Worm (Caenorhabditis elegans) whole organism, young adult: ENCODE data around the gene F32D8.5.

Experiments used
- B0035.1 ChIP-seq: sonication (generic microtip); optimal IDR thresholded peaks from 2 replicates; lab custom pipeline; 2016; ENCODE audit warnings: missing genetic modification characterization, mild to moderate bottlenecking, missing compliant biosample characterization, missing genotype, missing genetic modification reagents
- B0336.3 ChIP-seq: fragments of 200-800 bp; sonication (Bioruptor generic); IDR thresholded peaks from 2 replicates; pipeline ENCODE4 v1.3.6; 2022; ENCODE audit warnings: missing genetic modification characterization, missing compliant biosample characterization
- C06A6.2 ChIP-seq: fragments of 200-800 bp; sonication (Bioruptor generic); conservative IDR thresholded peaks from 2 replicates; pipeline ENCODE4 v1.3.6; 2022; ENCODE audit warnings: missing genetic modification characterization, missing compliant biosample characterization
- D2030.7 ChIP-seq: fragments of 200-800 bp; sonication (Bioruptor generic); IDR thresholded peaks from 2 replicates; pipeline ENCODE4 v1.3.6; 2022; ENCODE audit warnings: missing genetic modification reagents, missing genetic modification characterization, missing compliant biosample characterization
- F22D6.2 ChIP-seq: sonication (generic microtip); optimal IDR thresholded peaks from 2 replicates; lab custom pipeline; 2016; ENCODE audit warnings: mild to moderate bottlenecking, missing genetic modification characterization, missing compliant biosample characterization
- F37B4.10 ChIP-seq: fragments of 200-800 bp; sonication (Bioruptor generic); IDR thresholded peaks from 2 replicates; pipeline ENCODE4 v1.3.6; 2022; ENCODE audit warnings: missing genetic modification characterization, missing compliant biosample characterization
- F52B5.7 ChIP-seq: sonication (generic microtip); optimal IDR thresholded peaks from 2 replicates; lab custom pipeline; 2016; ENCODE audit warnings: mild to moderate bottlenecking, missing genetic modification characterization, missing compliant biosample characterization
- F57A8.1 ChIP-seq: fragments of 200-800 bp; sonication (Bioruptor generic); optimal IDR thresholded peaks from 2 replicates; lab custom pipeline; 2018; ENCODE audit warnings: mild to moderate bottlenecking, missing genetic modification characterization, moderate library complexity, missing compliant biosample characterization
- K11D2.4 ChIP-seq: fragments of 200-800 bp; sonication (Bioruptor generic); IDR thresholded peaks from 2 replicates; pipeline ENCODE4 v1.3.6; 2022; ENCODE audit warnings: missing genetic modification reagents, missing genetic modification characterization, missing compliant biosample characterization
- K12H6.12 ChIP-seq: fragments of 200-800 bp; sonication (Bioruptor generic); optimal IDR thresholded peaks from 2 replicates; lab custom pipeline; 2018; ENCODE audit warnings: mild to moderate bottlenecking, missing genetic modification characterization, missing compliant biosample characterization
- T07F8.4 ChIP-seq: sonication (generic microtip); optimal IDR thresholded peaks from 2 replicates; lab custom pipeline; 2016; ENCODE audit warnings: mild to moderate bottlenecking, missing genetic modification characterization, moderate library complexity, missing compliant biosample characterization
- Y56A3A.18 ChIP-seq: fragments of 200-800 bp; sonication (Bioruptor generic); IDR thresholded peaks from 2 replicates; pipeline ENCODE4 v1.3.6; 2022; ENCODE audit warnings: missing genetic modification reagents, missing genetic modification characterization, missing compliant biosample characterization
- Y79H2A.3 ChIP-seq: fragments of 200-800 bp; sonication (Bioruptor generic); conservative IDR thresholded peaks from 2 replicates; pipeline ENCODE4 v1.3.6; 2022; ENCODE audit warnings: missing genetic modification reagents, missing genetic modification characterization, missing compliant biosample characterization
- Y95B8A.8 ChIP-seq: fragments of 200-800 bp; sonication (Bioruptor generic); IDR thresholded peaks from 2 replicates; pipeline ENCODE4 v1.3.6; 2022; ENCODE audit warnings: missing genetic modification reagents, missing genetic modification characterization, missing compliant biosample characterization
- akir-1 ChIP-seq: fragments of 200-800 bp; sonication (Bioruptor generic); optimal IDR thresholded peaks from 2 replicates; lab custom pipeline; 2018; ENCODE audit warnings: mild to moderate bottlenecking, missing genetic modification characterization, moderate library complexity, missing compliant biosample characterization
- atf-7 ChIP-seq: sonication (generic microtip); optimal IDR thresholded peaks from 2 replicates; lab custom pipeline; 2017; ENCODE audit warnings: mild to moderate bottlenecking, missing genetic modification characterization, missing compliant biosample characterization
- bed-2 ChIP-seq: fragments of 200-800 bp; sonication (Bioruptor generic); IDR thresholded peaks from 2 replicates; pipeline ENCODE4 v1.3.6; 2022; ENCODE audit warnings: missing genetic modification reagents, missing genetic modification characterization, missing compliant biosample characterization
- ccch-3 ChIP-seq: fragments of 200-800 bp; sonication (Bioruptor generic); optimal IDR thresholded peaks from 2 replicates; lab custom pipeline; 2018; ENCODE audit warnings: mild to moderate bottlenecking, missing genetic modification characterization, missing compliant biosample characterization
- cebp-1 ChIP-seq, 2 experiments: fragments of 200-800 bp in 1 of 2; sonication (Bioruptor generic) in 1 of 2; sonication (generic microtip) in 1 of 2; IDR thresholded peaks in 1 of 2; optimal IDR thresholded peaks in 1 of 2; 2 replicates each; pipeline versions ENCODE4 v1.3.6 to Lab custom; 2017 to 2022; ENCODE audit warnings: missing compliant biosample characterization in 2 of 2, missing genetic modification characterization in 2 of 2, mild to moderate bottlenecking in 1 of 2, missing genetic modification reagents in 1 of 2, moderate library complexity in 1 of 2
- ceh-27 ChIP-seq: fragments of 200-800 bp; sonication (Bioruptor generic); optimal IDR thresholded peaks from 2 replicates; lab custom pipeline; 2018; ENCODE audit warnings: mild to moderate bottlenecking, missing genetic modification characterization, moderate library complexity, missing compliant biosample characterization
- ceh-40 ChIP-seq: fragments of 200-800 bp; sonication (Bioruptor generic); IDR thresholded peaks from 2 replicates; pipeline ENCODE4 v1.3.6; 2022; ENCODE audit warnings: missing genetic modification characterization, missing compliant biosample characterization
- chd-7 ChIP-seq: sonication (generic microtip); optimal IDR thresholded peaks from 2 replicates; lab custom pipeline; 2016; ENCODE audit warnings: mild to moderate bottlenecking, missing genetic modification characterization, moderate library complexity, missing compliant biosample characterization
- die-1 ChIP-seq: sonication (generic microtip); optimal IDR thresholded peaks from 2 replicates; lab custom pipeline; 2016; ENCODE audit warnings: missing genotype, mild to moderate bottlenecking, missing genetic modification characterization, missing compliant biosample characterization
- dox-1 ChIP-seq: fragments of 200-800 bp; sonication (Bioruptor generic); IDR thresholded peaks from 2 replicates; pipeline ENCODE4 v1.3.6; 2022; ENCODE audit warnings: missing genetic modification reagents, missing genetic modification characterization, missing compliant biosample characterization
- egl-18 ChIP-seq: fragments of 200-800 bp; sonication (Bioruptor generic); IDR thresholded peaks from 2 replicates; pipeline ENCODE4 v1.3.6; 2022; ENCODE audit warnings: missing genetic modification reagents, missing genetic modification characterization, missing compliant biosample characterization
- egrh-3 ChIP-seq: fragments of 200-800 bp; sonication (Bioruptor generic); IDR thresholded peaks from 2 replicates; pipeline ENCODE4 v1.3.6; 2022; ENCODE audit warnings: missing genetic modification reagents, missing genetic modification characterization, missing compliant biosample characterization
- ekl-4 ChIP-seq: fragments of 200-800 bp; sonication (Bioruptor generic); IDR thresholded peaks from 2 replicates; pipeline ENCODE4 v1.3.6; 2022; ENCODE audit warnings: missing genetic modification reagents, missing genetic modification characterization, missing compliant biosample characterization
- hlh-26 ChIP-seq: fragments of 200-800 bp; sonication (Bioruptor generic); conservative IDR thresholded peaks from 2 replicates; pipeline ENCODE4 v1.3.6; 2022; ENCODE audit warnings: missing genetic modification reagents, missing genetic modification characterization, missing compliant biosample characterization
- hmg-1.2 ChIP-seq: fragments of 200-800 bp; sonication (Bioruptor generic); IDR thresholded peaks from 2 replicates; pipeline ENCODE4 v1.3.6; 2022; ENCODE audit warnings: missing genetic modification reagents, missing genetic modification characterization, missing compliant biosample characterization
- hmg-20 ChIP-seq: fragments of 200-800 bp; sonication (Bioruptor generic); IDR thresholded peaks from 2 replicates; pipeline ENCODE4 v1.3.6; 2022; ENCODE audit warnings: missing genetic modification reagents, missing genetic modification characterization, missing compliant biosample characterization
- hsf-1 ChIP-seq: fragments of 200-800 bp; sonication (Bioruptor generic); IDR thresholded peaks from 2 replicates; pipeline ENCODE4 v1.3.6; 2022; ENCODE audit warnings: missing genetic modification reagents, missing genetic modification characterization, missing compliant biosample characterization
- let-526 ChIP-seq: fragments of 200-800 bp; sonication (Bioruptor generic); IDR thresholded peaks from 2 replicates; pipeline ENCODE4 v1.3.6; 2022; ENCODE audit warnings: missing genetic modification reagents, missing genetic modification characterization, missing compliant biosample characterization
- lin-40 ChIP-seq: sonication (generic microtip); optimal IDR thresholded peaks from 2 replicates; lab custom pipeline; 2016; ENCODE audit warnings: missing genetic modification characterization, mild to moderate bottlenecking, missing compliant biosample characterization, missing genotype, missing genetic modification reagents
- lin-54 ChIP-seq: fragments of 200-800 bp; sonication (Bioruptor generic); optimal IDR thresholded peaks from 2 replicates; lab custom pipeline; 2018; ENCODE audit warnings: mild to moderate bottlenecking, missing genetic modification characterization, missing compliant biosample characterization
- lsl-1 ChIP-seq: fragments of 200-800 bp; sonication (Bioruptor generic); optimal IDR thresholded peaks from 2 replicates; lab custom pipeline; 2018; ENCODE audit warnings: mild to moderate bottlenecking, missing genetic modification characterization, moderate library complexity, missing compliant biosample characterization
- mes-4 ChIP-seq: sonication (generic microtip); optimal IDR thresholded peaks from 2 replicates; lab custom pipeline; 2016; ENCODE audit warnings: missing genotype, missing genetic modification characterization, missing compliant biosample characterization
- nfyb-1 ChIP-seq: fragments of 200-800 bp; sonication (Bioruptor generic); IDR thresholded peaks from 2 replicates; pipeline ENCODE4 v1.3.6; 2022; ENCODE audit warnings: missing genetic modification reagents, missing genetic modification characterization, missing compliant biosample characterization
- nhr-90 ChIP-seq: sonication (generic microtip); optimal IDR thresholded peaks from 2 replicates; lab custom pipeline; 2016; ENCODE audit warnings: missing genotype, mild to moderate bottlenecking, missing genetic modification characterization, missing compliant biosample characterization
- pbrm-1 ChIP-seq: fragments of 200-800 bp; sonication (Bioruptor generic); IDR thresholded peaks from 2 replicates; pipeline ENCODE4 v1.3.6; 2022; ENCODE audit warnings: missing genetic modification reagents, missing genetic modification characterization, missing compliant biosample characterization
- pha-4 ChIP-seq: fragments of 150-350 bp; sonication (generic microtip); optimal IDR thresholded peaks from 2 replicates; lab custom pipeline; 2014; ENCODE audit warnings: missing biosample characterization, missing genetic modification reagents, missing genetic modification characterization
- repo-1 ChIP-seq: sonication (generic microtip); optimal IDR thresholded peaks from 2 replicates; lab custom pipeline; 2017; ENCODE audit warnings: mild to moderate bottlenecking, missing genetic modification characterization, missing compliant biosample characterization
- tbp1 ChIP-seq: fragments of 200-800 bp; sonication (Bioruptor generic); optimal IDR thresholded peaks from 2 replicates; lab custom pipeline; 2018; ENCODE audit warnings: mild to moderate bottlenecking, missing genetic modification characterization, missing compliant biosample characterization
- tlf-1 ChIP-seq: fragments of 200-800 bp; sonication (Bioruptor generic); optimal IDR thresholded peaks from 2 replicates; lab custom pipeline; 2018; ENCODE audit warnings: mild to moderate bottlenecking, missing genetic modification characterization, missing compliant biosample characterization
- xnd-1 ChIP-seq: sonication (generic microtip); optimal IDR thresholded peaks from 2 replicates; lab custom pipeline; 2016; ENCODE audit warnings: missing genotype, missing genetic modification reagents, missing genetic modification characterization, missing compliant biosample characterization
- zim-3 ChIP-seq: sonication (generic microtip); optimal IDR thresholded peaks from 2 replicates; lab custom pipeline; 2017; ENCODE audit warnings: mild to moderate bottlenecking, missing genetic modification characterization, moderate library complexity, missing compliant biosample characterization
- ztf-26 ChIP-seq: sonication (generic microtip); optimal IDR thresholded peaks from 2 replicates; lab custom pipeline; 2017; ENCODE audit warnings: missing genetic modification characterization, missing compliant biosample characterization

The F32D8.5 gene

DNA sequence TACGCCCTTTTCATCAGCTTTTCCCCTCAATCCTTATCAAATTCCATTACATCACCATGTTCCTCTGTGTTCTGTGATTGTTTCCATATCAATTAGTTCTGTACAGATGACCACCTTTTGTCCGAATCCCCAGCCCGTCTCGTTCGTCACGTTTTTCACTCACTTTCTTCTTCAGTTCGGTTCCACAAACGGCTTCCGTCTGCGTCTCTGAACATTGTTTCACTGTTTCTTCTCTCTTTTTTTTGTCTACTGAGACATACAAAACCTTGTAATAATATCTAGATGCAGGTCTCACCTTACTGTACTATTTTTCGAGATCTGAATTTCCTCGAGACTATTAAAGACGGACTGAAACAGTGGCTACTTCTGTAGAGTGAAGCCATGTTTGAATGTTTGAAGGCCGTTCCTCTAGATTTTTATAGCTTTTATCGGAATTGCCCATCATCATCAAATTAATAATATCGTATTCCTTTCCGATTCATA is 8.2 kb upstream of the F32D8.5 start, which contains the start of gene F32D8.3:
Gene F32D8.3, plus strand, starts transcription at position 433 of the 483 bp plus-strand sequence.
- TF ChIP-seq F52B5.7 (tag; lab: Kevin White, UChicago) = no peak
- no peak for TF ChIP-seq nhr-90 (tag; lab: Kevin White, UChicago)
- no peak for TF ChIP-seq T07F8.4 (tag; lab: Kevin White, UChicago)
- no peak for TF ChIP-seq Y79H2A.3 (GFP tag; lab: Robert Waterston, UW)
- no peak for TF ChIP-seq C06A6.2 (GFP tag; lab: Robert Waterston, UW)
- no peak for TF ChIP-seq Y95B8A.8
- TF ChIP-seq ceh-27 (GFP tag; lab: Kevin White, UChicago) = no peak
- no peak for TF ChIP-seq die-1 (tag; lab: Kevin White, UChicago)
- TF ChIP-seq hmg-1.2 (GFP tag; lab: Robert Waterston, UW) = no peak
- no peak for TF ChIP-seq ekl-4 (GFP tag; lab: Robert Waterston, UW)
- TF ChIP-seq ccch-3 (GFP tag; lab: Kevin White, UChicago) = no peak
- TF ChIP-seq pha-4 (tag; lab: Kevin White, UChicago) = no peak
- TF ChIP-seq akir-1 (GFP tag; lab: Kevin White, UChicago) = no peak
- TF ChIP-seq B0035.1 (tag; lab: Kevin White, UChicago) = no peak
- TF ChIP-seq dox-1 (GFP tag; lab: Robert Waterston, UW) = no peak
- no peak for TF ChIP-seq F22D6.2 (tag; lab: Kevin White, UChicago)
- no peak for TF ChIP-seq hlh-26 (GFP tag; lab: Robert Waterston, UW)

DNA sequence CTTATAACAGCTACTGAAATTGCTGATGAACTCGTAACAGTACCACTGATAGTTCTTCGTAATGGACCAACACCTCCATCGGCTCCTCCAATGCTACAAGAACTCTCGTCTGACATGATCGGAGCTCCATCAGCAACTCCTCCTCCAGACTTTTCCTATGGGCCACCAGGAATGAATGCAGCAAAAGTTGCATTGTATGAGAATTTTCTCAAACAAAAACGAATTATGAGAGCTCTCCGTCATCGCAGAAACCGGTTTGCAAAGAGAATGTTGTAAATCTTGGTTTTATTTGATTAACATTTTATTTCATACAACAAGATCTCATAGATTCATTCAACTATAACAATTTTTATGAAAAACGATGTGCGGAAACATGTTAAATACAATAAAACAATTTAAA is 7.0 kb upstream of the F32D8.5 start:
- TF ChIP-seq egrh-3 (GFP tag; lab: Robert Waterston, UW) = no peak
- TF ChIP-seq hsf-1 = no peak
- no peak for TF ChIP-seq bed-2
- TF ChIP-seq Y56A3A.18 (GFP tag; lab: Robert Waterston, UW) = peak; percentile 86
- TF ChIP-seq chd-7 (tag; lab: Kevin White, UChicago) = peak; percentile 31
- TF ChIP-seq B0336.3 (GFP tag; lab: Robert Waterston, UW) = peak; percentile 62; the same call in 1 of the 2 replicates
- TF ChIP-seq xnd-1 = no peak
- TF ChIP-seq Y95B8A.8 = no peak
- TF ChIP-seq egl-18 (GFP tag; lab: Robert Waterston, UW) = no peak
- TF ChIP-seq lin-54 (GFP tag; lab: Kevin White, UChicago) = peak; percentile 13
- no peak for TF ChIP-seq K12H6.12
- TF ChIP-seq lsl-1 (GFP tag; lab: Kevin White, UChicago) = no peak
- TF ChIP-seq Y79H2A.3 (GFP tag; lab: Robert Waterston, UW) = no peak
- peak; percentile 31 for TF ChIP-seq atf-7
- peak; percentile 3 for TF ChIP-seq F52B5.7 (tag; lab: Kevin White, UChicago)
- TF ChIP-seq pbrm-1 = peak; percentile 57
- TF ChIP-seq ceh-40 (GFP tag; lab: Robert Waterston, UW) = no peak
- TF ChIP-seq K11D2.4 (GFP tag; lab: Robert Waterston, UW) = peak; percentile 64; the same call in 1 of the 2 replicates
- TF ChIP-seq ztf-26 (tag; lab: Kevin White, UChicago) = peak; percentile 78
- TF ChIP-seq D2030.7 (GFP tag; lab: Robert Waterston, UW) = no peak
- peak; percentile 3 for TF ChIP-seq lin-40 (tag; lab: Kevin White, UChicago)
- no peak for TF ChIP-seq cebp-1 (GFP tag; IDR thresholded peaks at IDR 0.05; lab: Robert Waterston, UW)
- TF ChIP-seq cebp-1 (tag; optimal IDR thresholded peaks at IDR 0.05; lab: Kevin White, UChicago) = peak; percentile 49
- peak; percentile 66; the same call in 1 of the 2 replicates for TF ChIP-seq nfyb-1 (GFP tag; lab: Robert Waterston, UW)
- TF ChIP-seq F37B4.10 (GFP tag; lab: Robert Waterston, UW) = no peak
- peak; percentile 51 for TF ChIP-seq nhr-90 (tag; lab: Kevin White, UChicago)
- peak; percentile 55 for TF ChIP-seq tlf-1 (GFP tag; lab: Kevin White, UChicago)
- no peak for TF ChIP-seq ekl-4 (GFP tag; lab: Robert Waterston, UW)
- TF ChIP-seq let-526 (GFP tag; lab: Robert Waterston, UW) = no peak
- TF ChIP-seq repo-1 (tag; lab: Kevin White, UChicago) = peak; percentile 84
- TF ChIP-seq hmg-20 (GFP tag; lab: Robert Waterston, UW) = 0 out of 2 replicates have a peak, but pooled peaks have one; percentile 22
- no peak for TF ChIP-seq mes-4
- no peak for TF ChIP-seq F57A8.1
- TF ChIP-seq zim-3 = no peak
- no peak for TF ChIP-seq tbp1
- TF ChIP-seq die-1 (tag; lab: Kevin White, UChicago) = peak; percentile 2
